Worm (Caenorhabditis elegans): Measurements from ENCODE around the gene K09E3.2.

The K09E3.2 gene

ce11 chrX:17100656-17101055 is 16.8 kb upstream of the K09E3.2 start, which contains the start of gene lido-2:
TSS of gene lido-2 (minus strand) at chrX:17100756.
- TF ChIP-seq lin-39 (tag; optimal IDR thresholded peaks at IDR 0.05) (no peak), egl-27 (tag; optimal IDR thresholded peaks at IDR 0.05) (no peak), ama-1 (optimal IDR thresholded peaks at IDR 0.05) (no peak), daf-12 (tag; optimal IDR thresholded peaks at IDR 0.05) (no peak), nhr-25 (tag; optimal IDR thresholded peaks at IDR 0.05; ENCODE audit: borderline replicate concordance, insufficient read depth) (no peak), mdl-1 (tag; optimal IDR thresholded peaks at IDR 0.05) (no peak), zfp-3 (GFP tag; conservative IDR thresholded peaks at IDR 0.05) (no peak), dmd-6 (GFP tag; IDR thresholded peaks at IDR 0.05) (no peak), nhr-28 (tag; optimal IDR thresholded peaks at IDR 0.05) (no peak), pha-4 (GFP tag; IDR thresholded peaks at IDR 0.05) (no peak), pha-4 (tag; optimal IDR thresholded peaks at IDR 0.05) (no peak), Y75B8A.6 (GFP tag; IDR thresholded peaks at IDR 0.05) (no peak)

DNA sequence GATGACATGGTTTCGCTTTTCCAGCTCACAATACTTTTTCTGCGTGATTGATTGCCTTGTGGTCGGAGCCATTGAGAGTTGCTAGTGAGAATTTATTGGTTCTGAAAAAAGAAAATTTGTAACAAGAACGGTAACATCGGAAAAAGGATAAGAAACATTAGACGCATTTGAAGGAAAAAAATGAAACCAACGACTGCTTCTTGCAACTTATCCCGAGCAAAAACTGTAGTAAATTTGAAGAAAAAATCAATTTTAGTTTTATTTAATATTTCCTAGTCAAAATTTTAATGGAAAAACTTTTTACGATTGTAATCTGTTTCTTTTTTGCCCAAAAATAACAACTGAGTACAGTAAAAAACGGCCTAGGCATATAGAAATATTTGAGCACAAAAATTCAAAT is 9.8 kb upstream of the K09E3.2 start, which contains the start of gene lido-4:
Gene lido-4, minus strand, starts transcription at position 101 of the 400 bp plus-strand sequence.
- TF ChIP-seq dmd-6 (GFP tag; IDR thresholded peaks at IDR 0.05) (no peak), snpc-4 (tag; optimal IDR thresholded peaks at IDR 0.05) (no peak), nhr-76 (tag; optimal IDR thresholded peaks at IDR 0.05) (no peak), cey-2 (tag; optimal IDR thresholded peaks at IDR 0.05; ENCODE audit: borderline replicate concordance, insufficient read depth) (no peak), nhr-28 (tag; optimal IDR thresholded peaks at IDR 0.05) (no peak), egl-43 (GFP tag; IDR thresholded peaks at IDR 0.05) (no peak), ctbp-1 (GFP tag; IDR thresholded peaks at IDR 0.05) (no peak), ztf-11 (tag; optimal IDR thresholded peaks at IDR 0.05) (no peak), lir-3 (tag; optimal IDR thresholded peaks at IDR 0.05) (no peak), F26F4.8 (GFP tag; conservative IDR thresholded peaks at IDR 0.05) (no peak), T26A8.4 (GFP tag; IDR thresholded peaks at IDR 0.05) (no peak), D1046.2 (GFP tag; IDR thresholded peaks at IDR 0.05) (no peak), hlh-30 (tag; optimal IDR thresholded peaks at IDR 0.05; ENCODE audit: insufficient read depth) (no peak), lin-29 (GFP tag; IDR thresholded peaks at IDR 0.05) (no peak), aly-2 (tag; optimal IDR thresholded peaks at IDR 0.05) (no peak), pha-4 (GFP tag; IDR thresholded peaks at IDR 0.05) (no peak), pha-4 (tag; optimal IDR thresholded peaks at IDR 0.05) (no peak), ceh-20 (GFP tag; IDR thresholded peaks at IDR 0.05) (no peak), fos-1 (tag; optimal IDR thresholded peaks at IDR 0.05) (no peak), zag-1 (tag; optimal IDR thresholded peaks at IDR 0.05) (no peak)

- TF ChIP-seq zfp-2 (tag; optimal IDR thresholded peaks at IDR 0.05) (no peak), F26F4.8 (GFP tag; conservative IDR thresholded peaks at IDR 0.05) (no peak), mep-1 (tag; optimal IDR thresholded peaks at IDR 0.05) (no peak), ztf-7 (tag; optimal IDR thresholded peaks at IDR 0.05) (no peak), zip-11 (GFP tag; IDR thresholded peaks at IDR 0.05) (no peak), madf-9 (GFP tag; conservative IDR thresholded peaks at IDR 0.05) (no peak), pha-4 (GFP tag; IDR thresholded peaks at IDR 0.05) (no peak), pha-4 (tag; optimal IDR thresholded peaks at IDR 0.05) (no peak), hlh-30 (tag; optimal IDR thresholded peaks at IDR 0.05; ENCODE audit: insufficient read depth) (no peak), jun-1 (tag; optimal IDR thresholded peaks at IDR 0.05) (no peak), mes-2 (tag; optimal IDR thresholded peaks at IDR 0.05; ENCODE audit: poor library complexity, severe bottlenecking) (no peak), F49E8.2 (tag; optimal IDR thresholded peaks at IDR 0.05; ENCODE audit: borderline replicate concordance) (no peak), daf-19 (GFP tag; conservative IDR thresholded peaks at IDR 0.05) (no peak), attf-4 (tag; optimal IDR thresholded peaks at IDR 0.05) (no peak), zag-1 (tag; optimal IDR thresholded peaks at IDR 0.05) (no peak), ces-1 (GFP tag; optimal IDR thresholded peaks at IDR 0.05) (no peak), daf-16 (GFP tag; optimal IDR thresholded peaks at IDR 0.05) (no peak), daf-16 (tag; optimal IDR thresholded peaks at IDR 0.05) (no peak), zfp-3 (GFP tag; conservative IDR thresholded peaks at IDR 0.05) (no peak), nhr-25 (tag; optimal IDR thresholded peaks at IDR 0.05; ENCODE audit: borderline replicate concordance, insufficient read depth) (no peak), R02D3.7 (tag; optimal IDR thresholded peaks at IDR 0.05) (no peak), daf-8 (GFP tag; IDR thresholded peaks at IDR 0.05) (no peak)
Observed at ce11 chrX:17110555-17110954, 6.9 kb upstream of the K09E3.2 start, which contains the start of gene lido-5. TSS of gene lido-5 (minus strand) at chrX:17110655.

Measured in whole organism, L4 larva.